Worm (Caenorhabditis elegans): Measurements from ENCODE around the gene garr-1.

The garr-1 gene

ce11 chrIV:401395-401794, 24.6 kb upstream of the garr-1 start, which contains the start of gene gpa-4:
gpa-4 (plus strand) TSS chrIV:401695.
- TF ChIP-seq W03F9.2 (tag; optimal IDR thresholded peaks at IDR 0.05) = no peak
- TF ChIP-seq dao-5 (tag; optimal IDR thresholded peaks at IDR 0.05) = no peak
- no peak for TF ChIP-seq him-1 (tag; optimal IDR thresholded peaks at IDR 0.05)

- no peak for TF ChIP-seq W03F9.2 (tag; optimal IDR thresholded peaks at IDR 0.05)
- TF ChIP-seq him-1 (tag; optimal IDR thresholded peaks at IDR 0.05) = no peak
- no peak for TF ChIP-seq dao-5 (tag; optimal IDR thresholded peaks at IDR 0.05)
Observed at ce11 chrIV:408892-409291, 17.1 kb upstream of the garr-1 start.

ce11 chrIV:409935-410334, 16.0 kb upstream of the garr-1 start, which contains the start of gene kgb-1:
kgb-1 (minus strand) TSS chrIV:410035.
- TF ChIP-seq dao-5 (tag; optimal IDR thresholded peaks at IDR 0.05) = no peak
- no peak for TF ChIP-seq him-1 (tag; optimal IDR thresholded peaks at IDR 0.05)
- TF ChIP-seq W03F9.2 (tag; optimal IDR thresholded peaks at IDR 0.05) = no peak

- peak; percentile 45 for TF ChIP-seq W03F9.2 (tag; optimal IDR thresholded peaks at IDR 0.05)
- TF ChIP-seq him-1 (tag; optimal IDR thresholded peaks at IDR 0.05) = no peak
- no peak for TF ChIP-seq dao-5 (tag; optimal IDR thresholded peaks at IDR 0.05)
Observed at ce11 chrIV:410420-410891, 15.5 kb upstream of the garr-1 start, which contains the start of gene T07A9.12. T07A9.12 (plus strand) TSS chrIV:410867.

ce11 chrIV:419674-420073, 6.3 kb upstream of the garr-1 start, which contains the start of gene eri-1:
eri-1 (minus strand) TSS chrIV:419958.
- no peak for TF ChIP-seq him-1 (tag; optimal IDR thresholded peaks at IDR 0.05)
- TF ChIP-seq dao-5 (tag; optimal IDR thresholded peaks at IDR 0.05) = no peak
- no peak for TF ChIP-seq W03F9.2 (tag; optimal IDR thresholded peaks at IDR 0.05)

- no peak for TF ChIP-seq W03F9.2 (tag; optimal IDR thresholded peaks at IDR 0.05)
- no peak for TF ChIP-seq dao-5 (tag; optimal IDR thresholded peaks at IDR 0.05)
- no peak for TF ChIP-seq him-1 (tag; optimal IDR thresholded peaks at IDR 0.05)
Observed at ce11 chrIV:420686-421085, 5.3 kb upstream of the garr-1 start.

- TF ChIP-seq dao-5 (tag; optimal IDR thresholded peaks at IDR 0.05) (no peak), W03F9.2 (tag; optimal IDR thresholded peaks at IDR 0.05) (no peak), him-1 (tag; optimal IDR thresholded peaks at IDR 0.05) (no peak)
Observed at ce11 chrIV:422112-422511, 3.9 kb upstream of the garr-1 start.

- no peak for TF ChIP-seq him-1 (tag; optimal IDR thresholded peaks at IDR 0.05)
- TF ChIP-seq W03F9.2 (tag; optimal IDR thresholded peaks at IDR 0.05) = no peak
- TF ChIP-seq dao-5 (tag; optimal IDR thresholded peaks at IDR 0.05) = no peak
Observed at ce11 chrIV:425052-425451, 916 bp upstream of the garr-1 start, which contains the start of gene daf-18. daf-18 (minus strand) TSS chrIV:425177.

- TF ChIP-seq W03F9.2 (tag; optimal IDR thresholded peaks at IDR 0.05) (peak; percentile 67), him-1 (tag; optimal IDR thresholded peaks at IDR 0.05) (no peak), dao-5 (tag; optimal IDR thresholded peaks at IDR 0.05) (no peak)
Observed at ce11 chrIV:425546-425945, 422 bp upstream of the garr-1 start.

ce11 chrIV:426597-426996, 629 bp downstream of the garr-1 start:
- TF ChIP-seq him-1 (tag; optimal IDR thresholded peaks at IDR 0.05) (no peak), W03F9.2 (tag; optimal IDR thresholded peaks at IDR 0.05) (no peak), dao-5 (tag; optimal IDR thresholded peaks at IDR 0.05) (no peak)

- TF ChIP-seq W03F9.2 (tag; optimal IDR thresholded peaks at IDR 0.05) (no peak), him-1 (tag; optimal IDR thresholded peaks at IDR 0.05) (no peak), dao-5 (tag; optimal IDR thresholded peaks at IDR 0.05) (no peak)
Observed at ce11 chrIV:427100-427908, 1.3 kb downstream of the garr-1 start.

- TF ChIP-seq W03F9.2 (tag; optimal IDR thresholded peaks at IDR 0.05) = no peak
- no peak for TF ChIP-seq him-1 (tag; optimal IDR thresholded peaks at IDR 0.05)
- no peak for TF ChIP-seq dao-5 (tag; optimal IDR thresholded peaks at IDR 0.05)
Observed at ce11 chrIV:428869-429268, 2.9 kb downstream of the garr-1 start, which contains the start of gene Y66H1A.5. Y66H1A.5 (minus strand) TSS chrIV:429133.

ce11 chrIV:438384-438783, 12.4 kb downstream of the garr-1 start:
- TF ChIP-seq dao-5 (tag; optimal IDR thresholded peaks at IDR 0.05) = no peak
- TF ChIP-seq W03F9.2 (tag; optimal IDR thresholded peaks at IDR 0.05) = no peak
- TF ChIP-seq him-1 (tag; optimal IDR thresholded peaks at IDR 0.05) = no peak

ce11 chrIV:440509-440908, 14.5 kb downstream of the garr-1 start, which contains the start of gene hum-8:
hum-8 (minus strand) TSS chrIV:440554.
- no peak for TF ChIP-seq dao-5 (tag; optimal IDR thresholded peaks at IDR 0.05)

Measured in whole organism, L4/young adult.